Worm (Caenorhabditis elegans): ENCODE results near the gene tsr-2.

DNA sequence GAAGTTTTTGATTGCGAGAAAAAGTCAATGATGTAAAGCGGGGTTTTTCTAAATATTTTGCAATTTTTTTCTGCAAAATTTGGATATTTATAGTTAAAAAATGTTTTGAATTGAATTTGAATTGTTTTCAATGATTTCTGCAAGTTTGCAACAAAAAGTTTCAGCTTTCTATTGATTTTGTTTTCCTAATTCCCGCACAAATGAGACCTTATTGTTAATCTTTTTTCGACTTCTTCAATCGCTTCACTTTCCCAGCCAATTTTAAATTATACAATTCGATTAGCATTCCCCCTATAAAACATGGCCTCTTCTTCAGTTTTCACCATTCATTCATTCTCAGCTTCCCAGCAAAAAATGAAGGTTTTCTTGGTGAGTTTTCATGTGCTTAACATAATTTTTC is 25.8 kb upstream of the tsr-2 start, which contains the start of gene fipr-27:
- no peak for TF ChIP-seq sox-4 (tag; optimal IDR thresholded peaks at IDR 0.05)
- no peak for TF ChIP-seq lin-35 (GFP tag; optimal IDR thresholded peaks at IDR 0.05)
